ENCODE assay signal across 3 fruit fly cellular contexts in the genomic region with DNA sequence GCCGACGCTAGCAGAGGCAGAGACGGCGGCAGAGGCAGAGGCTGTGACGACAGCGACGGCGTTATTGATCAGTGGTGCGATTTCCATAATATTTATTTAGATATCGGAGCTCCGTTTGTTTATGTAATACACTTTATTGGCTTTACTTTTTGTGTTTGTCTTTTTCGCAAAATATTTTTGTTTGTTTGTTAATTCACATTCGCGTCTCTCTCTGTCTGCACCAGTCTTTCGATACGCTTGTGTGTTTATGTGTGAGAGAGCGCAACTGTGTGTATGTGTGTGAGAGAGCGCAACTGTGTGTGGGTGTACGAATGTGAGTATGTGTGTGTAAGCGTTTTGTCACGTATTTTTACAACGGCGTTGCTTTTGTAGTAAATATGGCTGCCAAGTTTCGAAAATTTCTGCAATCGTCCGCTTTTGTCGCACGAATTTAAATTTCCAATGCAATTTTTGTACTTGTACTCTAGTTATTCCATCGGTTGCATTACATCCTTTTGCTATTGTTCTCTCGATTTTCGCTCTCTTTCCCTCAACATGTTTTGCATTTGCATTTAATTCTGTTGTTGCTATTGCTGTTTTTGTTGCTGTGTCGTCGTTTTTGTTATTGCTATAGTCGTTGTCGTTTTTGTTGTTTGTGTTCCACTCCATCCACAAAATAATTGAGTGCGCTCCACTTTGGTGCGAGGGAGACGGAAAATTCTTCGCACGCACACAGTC.
A peak's percentile ranks its signal among the peaks of the same experiment; 100 is the strongest.
TF ChIP-seq lines count a peak whose summit lies in the region.

No protein-coding gene starts in this region.

TF ChIP-seq in whole organism, embryonic, 481 proteins besides CTCF, POLR2A, EP300 and RAD21 (continued from another document and continues in another):
- TF ChIP-seq bowl (GFP tag; IDR thresholded peaks at IDR 0.05; lab: Robert Waterston, UW) = peak; percentile 27; the same call in 1 of the 2 replicates
- TF ChIP-seq CG34376 (GFP tag; optimal IDR thresholded peaks at IDR 0.05; lab: Kevin White, UChicago) = peak; percentile 25
- no peak for TF ChIP-seq CG17612 (GFP tag; IDR thresholded peaks at IDR 0.05; lab: Robert Waterston, UW)
- TF ChIP-seq tll (GFP tag; optimal IDR thresholded peaks at IDR 0.05; lab: Kevin White, UChicago) = no peak
- peak; percentile 56; the same call in 1 of the 2 replicates for TF ChIP-seq sob (GFP tag; IDR thresholded peaks at IDR 0.05; lab: Robert Waterston, UW)
- no peak for TF ChIP-seq CG9817 (tag; optimal IDR thresholded peaks at IDR 0.05; lab: Kevin White, UChicago)
- TF ChIP-seq CG14710 (tag; optimal IDR thresholded peaks at IDR 0.05; lab: Kevin White, UChicago) = no peak
- TF ChIP-seq CG11723 (GFP tag; optimal IDR thresholded peaks at IDR 0.05; lab: Kevin White, UChicago) = no peak
- TF ChIP-seq dimm (GFP tag; IDR thresholded peaks at IDR 0.05; lab: Robert Waterston, UW) = no peak
- TF ChIP-seq twi (tag; optimal IDR thresholded peaks at IDR 0.05; lab: Kevin White, UChicago) = no peak
- peak; percentile 85 for TF ChIP-seq sr (GFP tag; IDR thresholded peaks at IDR 0.05; lab: Robert Waterston, UW)
- TF ChIP-seq oc (tag; optimal IDR thresholded peaks at IDR 0.05; lab: Kevin White, UChicago) = no peak
- TF ChIP-seq dan (GFP tag; IDR thresholded peaks at IDR 0.05; lab: Robert Waterston, UW) = no peak
- no peak for TF ChIP-seq chn (GFP tag; optimal IDR thresholded peaks at IDR 0.05; lab: Kevin White, UChicago)
- no peak for TF ChIP-seq CG17912 (GFP tag; optimal IDR thresholded peaks at IDR 0.05; lab: Kevin White, UChicago)
- no peak for TF ChIP-seq HLHmδ (GFP tag; optimal IDR thresholded peaks at IDR 0.05; lab: Kevin White, UChicago)
- TF ChIP-seq Adf1 (GFP tag; IDR thresholded peaks at IDR 0.05; lab: Robert Waterston, UW) = peak; percentile 98
- TF ChIP-seq croc (GFP tag; conservative IDR thresholded peaks at IDR 0.05; lab: Robert Waterston, UW) = no peak
- no peak for TF ChIP-seq peb (GFP tag; IDR thresholded peaks at IDR 0.05; lab: Robert Waterston, UW)
- peak; percentile 39 for TF ChIP-seq sqz (GFP tag; optimal IDR thresholded peaks at IDR 0.05; lab: Kevin White, UChicago)
- peak; percentile 11 for TF ChIP-seq CG10267 (tag; optimal IDR thresholded peaks at IDR 0.05; lab: Kevin White, UChicago)
- TF ChIP-seq CG10654 (GFP tag; optimal IDR thresholded peaks at IDR 0.05; lab: Kevin White, UChicago) = no peak
- no peak for TF ChIP-seq dmrt11E (tag; optimal IDR thresholded peaks at IDR 0.05; lab: Kevin White, UChicago)
- no peak for TF ChIP-seq gt (GFP tag; IDR thresholded peaks at IDR 0.05; lab: Robert Waterston, UW)
- TF ChIP-seq dm (GFP tag; optimal IDR thresholded peaks at IDR 0.05; lab: Kevin White, UChicago) = no peak
- peak; percentile 22 for TF ChIP-seq CG1529 (GFP tag; optimal IDR thresholded peaks at IDR 0.05; lab: Kevin White, UChicago)
- TF ChIP-seq sna (GFP tag; IDR thresholded peaks at IDR 0.05; lab: Robert Waterston, UW; ENCODE audit: partially characterized antibody) = no peak
- 0 out of 3 replicates have a peak, but pooled peaks have one; percentile 8 for TF ChIP-seq ken (GFP tag; IDR thresholded peaks at IDR 0.05; lab: Robert Waterston, UW)
- peak; percentile 22 for TF ChIP-seq CG1647 (GFP tag; optimal IDR thresholded peaks at IDR 0.05; lab: Kevin White, UChicago)
- no peak for TF ChIP-seq CG8765 (GFP tag; IDR thresholded peaks at IDR 0.05; lab: Robert Waterston, UW)
- TF ChIP-seq Vsx1 (GFP tag; optimal IDR thresholded peaks at IDR 0.05; lab: Kevin White, UChicago) = peak; percentile 54
- TF ChIP-seq CG34422 (GFP tag; IDR thresholded peaks at IDR 0.05; lab: Robert Waterston, UW) = peak; percentile 44; the same call in 1 of the 3 replicates
- TF ChIP-seq br (optimal IDR thresholded peaks at IDR 0.05; lab: Kevin White, UChicago) = no peak
- TF ChIP-seq CG13296 (GFP tag; optimal IDR thresholded peaks at IDR 0.05; lab: Kevin White, UChicago) = peak; percentile 60
- TF ChIP-seq inv (GFP tag; IDR thresholded peaks at IDR 0.05; lab: Robert Waterston, UW; ENCODE audit: partially characterized antibody) = no peak
- TF ChIP-seq sd (tag; optimal IDR thresholded peaks at IDR 0.05; lab: Kevin White, UChicago) = peak; percentile 60
- TF ChIP-seq CkIIα-i1 (GFP tag; IDR thresholded peaks at IDR 0.05; lab: Robert Waterston, UW) = no peak
- TF ChIP-seq Dp (GFP tag; optimal IDR thresholded peaks at IDR 0.05; lab: Kevin White, UChicago) = no peak
- no peak for TF ChIP-seq lov (optimal IDR thresholded peaks at IDR 0.05; lab: Kevin White, UChicago)
- no peak for TF ChIP-seq lov (GFP tag; IDR thresholded peaks at IDR 0.05; lab: Robert Waterston, UW)
- TF ChIP-seq CG4854 (GFP tag; optimal IDR thresholded peaks at IDR 0.05; lab: Kevin White, UChicago) = no peak
- TF ChIP-seq CG2116 (GFP tag; optimal IDR thresholded peaks at IDR 0.05; lab: Kevin White, UChicago) = peak; percentile 4

TF ChIP-seq in whole organism, prepupa, 60 proteins besides CTCF, POLR2A, EP300 and RAD21 (continued from another document):
- peak; percentile 26 for TF ChIP-seq CG3919 (GFP tag; optimal IDR thresholded peaks at IDR 0.05; lab: Kevin White, UChicago)
- TF ChIP-seq fd59A (GFP tag; optimal IDR thresholded peaks at IDR 0.05; lab: Kevin White, UChicago) = no peak
- TF ChIP-seq Eip93F (GFP tag; optimal IDR thresholded peaks at IDR 0.05; lab: Kevin White, UChicago) = peak; percentile 31
- peak; percentile 54 for TF ChIP-seq Eip75B (GFP tag; optimal IDR thresholded peaks at IDR 0.05; lab: Kevin White, UChicago)
- TF ChIP-seq dsx (GFP tag; optimal IDR thresholded peaks at IDR 0.05; lab: Kevin White, UChicago; ENCODE audit: poor library complexity, severe bottlenecking) = peak; percentile 14
- TF ChIP-seq CG8319 (GFP tag; optimal IDR thresholded peaks at IDR 0.05; lab: Kevin White, UChicago) = no peak
- peak; percentile 10 to 51 for TF ChIP-seq ss (GFP tag; optimal IDR thresholded peaks at IDR 0.05; lab: Kevin White, UChicago)
- TF ChIP-seq CG34406 (GFP tag; optimal IDR thresholded peaks at IDR 0.05; lab: Kevin White, UChicago) = no peak
- TF ChIP-seq dac (GFP tag; optimal IDR thresholded peaks at IDR 0.05; lab: Kevin White, UChicago) = no peak
- TF ChIP-seq eg (GFP tag; IDR thresholded peaks at IDR 0.05; lab: Robert Waterston, UW) = peak; percentile 76
- peak; percentile 37 for TF ChIP-seq fd85E (GFP tag; optimal IDR thresholded peaks at IDR 0.05; lab: Kevin White, UChicago)
- TF ChIP-seq OdsH (GFP tag; optimal IDR thresholded peaks at IDR 0.05; lab: Kevin White, UChicago) = peak; percentile 23
- no peak for TF ChIP-seq Hr4 (GFP tag; optimal IDR thresholded peaks at IDR 0.05; lab: Kevin White, UChicago)
- TF ChIP-seq Sox102F (GFP tag; optimal IDR thresholded peaks at IDR 0.05; lab: Kevin White, UChicago) = peak; percentile 47
- peak; percentile 39 for TF ChIP-seq Sox14 (GFP tag; optimal IDR thresholded peaks at IDR 0.05; lab: Kevin White, UChicago)
- TF ChIP-seq Eip78C (GFP tag; lab: Kevin White, UChicago) = peak; percentile 76
- TF ChIP-seq Hr38 (GFP tag; optimal IDR thresholded peaks at IDR 0.05; lab: Kevin White, UChicago) = no peak
- TF ChIP-seq CG6163 (GFP tag; IDR thresholded peaks at IDR 0.05; lab: Robert Waterston, UW) = peak; percentile 78
- no peak for TF ChIP-seq Smox (GFP tag; optimal IDR thresholded peaks at IDR 0.05; lab: Kevin White, UChicago)
- TF ChIP-seq CG7368 (GFP tag; optimal IDR thresholded peaks at IDR 0.05; lab: Kevin White, UChicago) = peak; percentile 3
- peak; percentile 51 for TF ChIP-seq CG16779 (tag; optimal IDR thresholded peaks at IDR 0.05; lab: Kevin White, UChicago)
- TF ChIP-seq topi (GFP tag; optimal IDR thresholded peaks at IDR 0.05; lab: Kevin White, UChicago) = peak; percentile 35

TF ChIP-seq in whole organism, wandering third instar larva, 38 proteins besides CTCF, POLR2A, EP300 and RAD21 (continued from another document):
- no peak for TF ChIP-seq Mio (GFP tag; optimal IDR thresholded peaks at IDR 0.05; lab: Kevin White, UChicago)
- TF ChIP-seq CG9705 (GFP tag; optimal IDR thresholded peaks at IDR 0.05; lab: Kevin White, UChicago) = no peak
- TF ChIP-seq tai (GFP tag; optimal IDR thresholded peaks at IDR 0.05; lab: Kevin White, UChicago) = peak; percentile 12
- TF ChIP-seq psq (GFP tag; optimal IDR thresholded peaks at IDR 0.05; lab: Kevin White, UChicago) = peak; percentile 75
- TF ChIP-seq ey (GFP tag; optimal IDR thresholded peaks at IDR 0.05; lab: Kevin White, UChicago) = peak; percentile 17
- TF ChIP-seq woc (GFP tag; optimal IDR thresholded peaks at IDR 0.05; lab: Kevin White, UChicago) = no peak
- peak; percentile 35 for TF ChIP-seq Rel (GFP tag; optimal IDR thresholded peaks at IDR 0.05; lab: Kevin White, UChicago)
- TF ChIP-seq Rel (tag; optimal IDR thresholded peaks at IDR 0.05; lab: Kevin White, UChicago) = no peak
- no peak for TF ChIP-seq CG32264 (GFP tag; optimal IDR thresholded peaks at IDR 0.05; lab: Kevin White, UChicago)
